Worm (Caenorhabditis elegans): ENCODE measurements around the gene spp-19.

spp-19 gene

DNA sequence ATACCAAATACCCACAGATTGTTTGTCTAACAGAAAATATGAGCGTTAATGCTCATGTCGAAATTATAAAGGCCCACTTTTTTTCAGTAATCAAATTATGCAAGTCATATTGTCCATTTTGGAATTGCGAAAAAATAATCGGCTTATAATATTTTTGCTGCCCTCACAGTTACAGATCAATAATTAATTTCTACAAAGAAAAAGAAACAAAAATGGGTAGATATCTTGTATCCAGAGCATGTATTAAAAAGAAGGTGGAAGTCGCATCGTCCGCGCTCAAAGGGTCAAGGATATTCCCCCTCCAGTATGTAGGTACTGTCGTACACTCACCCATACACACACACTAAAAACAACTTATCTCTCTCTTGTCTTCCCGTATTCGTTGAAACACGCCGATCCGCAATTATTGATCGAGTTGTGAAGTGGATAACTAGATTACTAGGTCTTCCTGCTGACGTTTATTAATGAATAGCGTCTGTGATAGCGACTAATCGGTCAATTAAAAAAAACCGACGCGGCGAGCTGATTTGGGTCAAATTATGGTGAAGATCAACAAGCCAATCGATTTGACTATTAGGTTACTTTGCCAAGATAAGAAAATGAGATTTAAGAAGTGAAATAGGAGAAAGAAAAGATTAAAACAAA, 47.6 kb downstream of the spp-19 start:
- TF ChIP-seq rnt-1 (tag; optimal IDR thresholded peaks at IDR 0.05) (no peak), ahr-1 (tag; optimal IDR thresholded peaks at IDR 0.05) (no peak), dmd-4 (tag; optimal IDR thresholded peaks at IDR 0.05; ENCODE audit: borderline replicate concordance) (no peak), pros-1 (tag; optimal IDR thresholded peaks at IDR 0.05) (no peak), nhr-11 (tag; optimal IDR thresholded peaks at IDR 0.05) (no peak), pqm-1 (tag; optimal IDR thresholded peaks at IDR 0.05) (no peak), unc-55 (GFP tag; optimal IDR thresholded peaks at IDR 0.05) (no peak), hlh-30 (tag; optimal IDR thresholded peaks at IDR 0.05; ENCODE audit: insufficient read depth) (no peak), pha-4 (tag; optimal IDR thresholded peaks at IDR 0.05) (no peak)

DNA sequence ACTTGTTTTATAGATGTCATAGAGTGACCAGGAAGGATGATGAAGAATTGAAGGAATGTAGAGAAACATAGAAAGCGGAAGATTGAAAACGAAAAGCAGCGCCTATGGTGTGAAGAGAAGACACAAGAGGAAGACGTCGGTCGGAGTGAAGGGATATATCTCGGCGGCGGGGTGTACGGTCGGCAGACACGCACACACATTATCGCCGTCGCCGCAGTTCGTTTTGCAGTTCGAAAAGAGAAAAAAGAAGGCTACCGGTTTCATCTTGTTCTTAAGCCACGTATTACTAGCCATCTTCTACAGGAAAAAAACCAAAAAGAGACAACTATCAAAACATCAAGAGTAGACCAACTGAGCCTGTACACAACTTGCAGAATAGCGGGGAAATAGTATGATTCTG, 48.1 kb downstream of the spp-19 start:
- TF ChIP-seq ztf-16 (tag; optimal IDR thresholded peaks at IDR 0.05) (no peak), tbx-2 (tag; optimal IDR thresholded peaks at IDR 0.05) (no peak), ceh-19 (GFP tag; optimal IDR thresholded peaks at IDR 0.05) (no peak), ama-1 (optimal IDR thresholded peaks at IDR 0.05) (no peak), ceh-22 (tag; optimal IDR thresholded peaks at IDR 0.05) (no peak), pha-4 (tag; optimal IDR thresholded peaks at IDR 0.05) (no peak), ceh-14 (tag; optimal IDR thresholded peaks at IDR 0.05) (no peak), hlh-15 (tag; optimal IDR thresholded peaks at IDR 0.05) (no peak), che-1 (tag; optimal IDR thresholded peaks at IDR 0.05) (no peak)

DNA sequence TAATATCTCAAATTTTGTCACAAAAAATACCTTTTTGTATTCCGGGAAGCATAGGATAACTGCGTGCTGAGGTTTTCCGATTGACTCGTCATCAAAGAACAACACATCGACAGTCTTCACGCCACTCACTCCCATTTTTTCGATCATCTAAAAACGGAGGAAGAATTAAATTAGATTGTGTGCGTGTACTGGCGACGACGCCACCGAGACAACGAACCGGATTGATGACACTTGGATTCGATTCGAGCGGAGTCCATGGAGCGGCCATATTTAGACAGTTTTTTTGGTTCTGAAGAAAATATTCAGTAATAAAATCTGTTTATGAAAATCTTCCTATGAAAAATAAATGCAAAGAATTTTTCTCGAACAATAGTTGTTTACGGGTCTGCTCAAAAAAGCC, 50.4 kb downstream of the spp-19 start, which contains the start of gene ubh-1:
Gene ubh-1 (minus strand): TSS at position 289 of the 400 bp plus-strand sequence.
- no peak for TF ChIP-seq dve-1 (tag; optimal IDR thresholded peaks at IDR 0.05)
- no peak for TF ChIP-seq K02D7.2 (tag; optimal IDR thresholded peaks at IDR 0.05)
- no peak for TF ChIP-seq hlh-15 (tag; optimal IDR thresholded peaks at IDR 0.05)
- TF ChIP-seq sdc-2 (tag; optimal IDR thresholded peaks at IDR 0.05) = no peak
- TF ChIP-seq tbx-7 (tag; optimal IDR thresholded peaks at IDR 0.05) = no peak
- no peak for TF ChIP-seq pha-4 (tag; optimal IDR thresholded peaks at IDR 0.05)
- TF ChIP-seq fkh-6 (tag; optimal IDR thresholded peaks at IDR 0.05) = no peak
- no peak for TF ChIP-seq T23F11.4 (GFP tag; optimal IDR thresholded peaks at IDR 0.05)
- TF ChIP-seq dmd-4 (tag; optimal IDR thresholded peaks at IDR 0.05; ENCODE audit: borderline replicate concordance) = no peak
- TF ChIP-seq elt-2 (tag; optimal IDR thresholded peaks at IDR 0.05) = no peak
- no peak for TF ChIP-seq C08G9.2 (tag; optimal IDR thresholded peaks at IDR 0.05)
- TF ChIP-seq C38D4.7 (GFP tag; optimal IDR thresholded peaks at IDR 0.05) = no peak
- TF ChIP-seq npax-4 (tag; optimal IDR thresholded peaks at IDR 0.05) = no peak
- TF ChIP-seq unc-42 (tag; optimal IDR thresholded peaks at IDR 0.05) = no peak
- no peak for TF ChIP-seq ref-2 (tag; optimal IDR thresholded peaks at IDR 0.05)
- no peak for TF ChIP-seq K09A11.1 (tag; optimal IDR thresholded peaks at IDR 0.05; ENCODE audit: insufficient read depth)
- TF ChIP-seq pat-9 (tag; optimal IDR thresholded peaks at IDR 0.05) = no peak
- no peak for TF ChIP-seq odd-2 (tag; optimal IDR thresholded peaks at IDR 0.05)
- TF ChIP-seq hlh-13 (GFP tag; optimal IDR thresholded peaks at IDR 0.05) = no peak
- TF ChIP-seq nhr-232 (tag; optimal IDR thresholded peaks at IDR 0.05) = no peak

DNA sequence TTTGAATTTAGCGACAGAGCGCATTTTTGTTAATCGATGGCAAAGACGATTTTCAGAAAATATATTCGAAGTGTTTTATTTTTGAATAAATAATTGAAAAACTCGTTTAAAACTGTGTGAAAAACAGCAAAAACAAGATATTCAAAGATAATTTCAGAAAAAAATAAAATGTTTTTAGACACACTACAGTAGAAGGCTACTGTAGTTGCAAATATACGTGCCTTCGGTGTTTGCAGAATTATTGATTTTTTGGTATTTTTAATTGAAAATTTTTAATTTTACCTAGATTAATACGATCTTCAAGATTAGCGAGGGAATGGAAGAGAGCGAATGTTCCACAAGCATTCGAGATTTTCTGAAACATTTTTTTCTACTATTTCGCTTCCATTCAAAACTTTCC, 50.9 kb downstream of the spp-19 start:
- TF ChIP-seq pha-4 (tag; optimal IDR thresholded peaks at IDR 0.05) (no peak), pqm-1 (tag; optimal IDR thresholded peaks at IDR 0.05) (no peak), zip-5 (tag; optimal IDR thresholded peaks at IDR 0.05) (no peak), ceh-24 (tag; optimal IDR thresholded peaks at IDR 0.05) (no peak), madf-2 (tag; optimal IDR thresholded peaks at IDR 0.05) (no peak), gmeb-2 (tag; optimal IDR thresholded peaks at IDR 0.05) (no peak), nfya-1 (tag; optimal IDR thresholded peaks at IDR 0.05) (no peak), che-1 (tag; optimal IDR thresholded peaks at IDR 0.05) (no peak), pat-9 (tag; optimal IDR thresholded peaks at IDR 0.05) (no peak), ceh-31 (tag; optimal IDR thresholded peaks at IDR 0.05) (no peak), fkh-6 (tag; optimal IDR thresholded peaks at IDR 0.05) (no peak), Y22D7AL.16 (tag; optimal IDR thresholded peaks at IDR 0.05) (no peak), pros-1 (tag; optimal IDR thresholded peaks at IDR 0.05) (no peak), rnt-1 (tag; optimal IDR thresholded peaks at IDR 0.05) (no peak), K09A11.1 (tag; optimal IDR thresholded peaks at IDR 0.05; ENCODE audit: insufficient read depth) (no peak), T23F11.4 (GFP tag; optimal IDR thresholded peaks at IDR 0.05) (no peak), npax-4 (tag; optimal IDR thresholded peaks at IDR 0.05) (no peak), sdc-2 (tag; optimal IDR thresholded peaks at IDR 0.05) (no peak)
